Fruit fly (Drosophila melanogaster) whole organism, pupa: ENCODE results near the gene Nt5b.

Experiments
- CG14655 ChIP-seq: fragments of 200-800 bp; sonication (Bioruptor generic); optimal IDR thresholded peaks from 3 replicates; lab custom pipeline; 2017; ENCODE audit warnings: mild to moderate bottlenecking, missing biosample characterization, missing genetic modification reagents, missing genetic modification characterization
- CG32121 ChIP-seq: fragments of 200-800 bp; sonication (Bioruptor generic); IDR thresholded peaks from 2 replicates; pipeline ENCODE4 v1.3.6; 2022; ENCODE audit warnings: missing biosample characterization, missing genetic modification characterization

DNA sequence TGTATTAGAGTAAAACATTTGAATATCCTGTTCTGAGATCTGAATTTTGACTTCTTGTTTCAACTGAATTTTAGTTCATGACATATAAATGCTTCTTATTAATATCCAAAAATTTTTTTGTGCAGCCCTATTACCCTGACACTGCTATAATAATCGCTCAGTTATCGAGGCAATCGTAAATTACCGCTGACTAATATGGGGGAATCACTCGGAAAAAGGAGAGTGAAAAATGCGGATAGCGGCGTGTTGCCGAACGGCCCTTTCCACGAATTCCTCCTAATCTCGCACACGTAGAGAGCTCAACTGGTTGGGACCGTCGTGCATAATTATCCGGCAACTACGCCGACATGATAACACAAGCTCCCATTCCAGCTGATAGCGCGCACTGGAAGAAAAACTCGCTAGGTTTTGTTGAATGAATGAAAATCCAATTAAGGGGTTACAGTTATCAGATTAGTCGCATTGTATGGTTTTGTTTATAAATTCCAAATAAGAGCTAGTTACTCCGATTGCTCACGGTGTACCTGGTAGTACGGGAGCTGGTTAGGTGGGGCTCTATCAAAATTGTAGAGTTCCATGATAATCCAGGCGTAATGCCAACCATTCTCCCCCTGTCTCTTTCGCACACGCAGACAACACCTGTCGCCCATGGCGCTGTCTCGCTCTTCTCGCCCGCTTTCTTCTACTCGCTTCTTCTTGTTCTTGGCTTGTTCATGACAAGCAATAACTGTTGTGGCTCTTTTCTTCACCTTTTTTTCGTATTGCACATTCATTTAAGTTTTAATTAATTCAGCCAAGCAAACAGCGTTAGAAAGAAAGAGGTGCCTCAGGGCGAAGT lies 41.9 kb downstream of the Nt5b start:
- TF ChIP-seq CG32121 (GFP tag; lab: Robert Waterston, UW) (peak; percentile 63), CG14655 (GFP tag; lab: Kevin White, UChicago) (peak; percentile 59)
